Worm (Caenorhabditis elegans): ENCODE measurements around the gene F47C12.13.

F47C12.13 gene

ce11 chrIV:4034883-4035282 lies 40.7 kb upstream of the F47C12.13 start, which contains the start of gene hlh-30:
Gene hlh-30 (minus strand): TSS chrIV:4034951.
- TF ChIP-seq lin-26 (GFP tag; IDR thresholded peaks at IDR 0.05) (no peak), F57A8.1 (GFP tag; optimal IDR thresholded peaks at IDR 0.05) (no peak), C06A6.2 (GFP tag; conservative IDR thresholded peaks at IDR 0.05) (no peak), ccch-3 (GFP tag; optimal IDR thresholded peaks at IDR 0.05) (no peak), nhr-120 (GFP tag; IDR thresholded peaks at IDR 0.05) (no peak), K12H6.12 (tag; optimal IDR thresholded peaks at IDR 0.05) (peak; percentile 18), rpc-1 (optimal IDR thresholded peaks at IDR 0.05) (no peak), rpc-1 (tag; optimal IDR thresholded peaks at IDR 0.05) (no peak), T07F8.4 (tag; optimal IDR thresholded peaks at IDR 0.05) (no peak), lin-40 (tag; optimal IDR thresholded peaks at IDR 0.05) (no peak), nhr-80 (tag; optimal IDR thresholded peaks at IDR 0.05) (peak; percentile 36), B0336.3 (GFP tag; IDR thresholded peaks at IDR 0.05) (no peak), ceh-79 (tag; optimal IDR thresholded peaks at IDR 0.05) (no peak), rcor-1 (GFP tag; IDR thresholded peaks at IDR 0.05) (no peak), ets-4 (GFP tag; optimal IDR thresholded peaks at IDR 0.05) (no peak), ZK185.1 (tag; optimal IDR thresholded peaks at IDR 0.05; ENCODE audit: poor library complexity, severe bottlenecking) (no peak), attf-5 (GFP tag; optimal IDR thresholded peaks at IDR 0.05) (peak; percentile 36), madf-10 (tag; optimal IDR thresholded peaks at IDR 0.05) (no peak), ceh-58 (GFP tag; IDR thresholded peaks at IDR 0.05) (0 out of 2 replicates have a peak, but pooled peaks have one; percentile 45), Y67H2A.10 (GFP tag; conservative IDR thresholded peaks at IDR 0.05) (no peak), let-607 (tag; optimal IDR thresholded peaks at IDR 0.05) (no peak), him-1 (tag; optimal IDR thresholded peaks at IDR 0.05) (no peak), Y53F4B.3 (GFP tag; IDR thresholded peaks at IDR 0.05) (no peak), attf-3 (GFP tag; conservative IDR thresholded peaks at IDR 0.05) (peak; percentile 8; the same call in 1 of the 2 replicates), chd-7 (tag; optimal IDR thresholded peaks at IDR 0.05) (peak; percentile 27), lin-35 (GFP tag; optimal IDR thresholded peaks at IDR 0.05) (peak in 1 of 3 experiments; percentile 56), repo-1 (tag; optimal IDR thresholded peaks at IDR 0.05) (no peak), madf-3 (GFP tag; IDR thresholded peaks at IDR 0.05) (no peak), nhr-90 (tag; optimal IDR thresholded peaks at IDR 0.05) (no peak), egrh-3 (GFP tag; IDR thresholded peaks at IDR 0.05) (peak; percentile 61), Y56A3A.18 (GFP tag; IDR thresholded peaks at IDR 0.05) (no peak), B0019.2 (GFP tag; conservative IDR thresholded peaks at IDR 0.05) (no peak), sea-2 (GFP tag; IDR thresholded peaks at IDR 0.05) (no peak), zfh-2 (GFP tag; conservative IDR thresholded peaks at IDR 0.05) (peak; percentile 96), mcd-1 (GFP tag; IDR thresholded peaks at IDR 0.05) (peak; percentile 56), hmg-1.2 (GFP tag; IDR thresholded peaks at IDR 0.05) (peak; percentile 57; the same call in 1 of the 2 replicates), ceh-27 (GFP tag; optimal IDR thresholded peaks at IDR 0.05) (no peak), ceh-40 (GFP tag; IDR thresholded peaks at IDR 0.05) (no peak), nfyb-1 (GFP tag; IDR thresholded peaks at IDR 0.05) (no peak), C17E4.6 (GFP tag; IDR thresholded peaks at IDR 0.05) (no peak), cebp-1 (GFP tag; IDR thresholded peaks at IDR 0.05) (no peak), cebp-1 (tag; optimal IDR thresholded peaks at IDR 0.05) (peak; percentile 49), ztf-6 (GFP tag; IDR thresholded peaks at IDR 0.05) (no peak), egl-18 (GFP tag; IDR thresholded peaks at IDR 0.05) (no peak), pbrm-1 (GFP tag; IDR thresholded peaks at IDR 0.05) (no peak), aptf-3 (GFP tag; IDR thresholded peaks at IDR 0.05) (no peak), egl-44 (GFP tag; IDR thresholded peaks at IDR 0.05) (no peak), dox-1 (GFP tag; IDR thresholded peaks at IDR 0.05) (peak; percentile 63; the same call in 1 of the 2 replicates), ztf-18 (tag; optimal IDR thresholded peaks at IDR 0.05) (no peak), somi-1 (GFP tag; optimal IDR thresholded peaks at IDR 0.05) (peak; percentile 22)
